Fruit fly (Drosophila melanogaster): ENCODE results near the gene Shaw.

Shaw gene

dm6 chr2L:3705438-3705921 lies 12.5 kb upstream of the Shaw start, which contains the start of gene CG31778:
Gene CG31778, minus strand, starts transcription at chr2L:3705488.
- TF ChIP-seq OdsH (GFP tag; optimal IDR thresholded peaks at IDR 0.05) (peak; percentile 90), HLH106 (tag; optimal IDR thresholded peaks at IDR 0.05) (peak; percentile 87), CG9705 (GFP tag; optimal IDR thresholded peaks at IDR 0.05) (peak; percentile 16), jim (GFP tag; optimal IDR thresholded peaks at IDR 0.05) (no peak), Abd-B (GFP tag; optimal IDR thresholded peaks at IDR 0.05) (no peak), Rel (GFP tag; optimal IDR thresholded peaks at IDR 0.05) (no peak), Rel (tag; optimal IDR thresholded peaks at IDR 0.05) (peak; percentile 31), Vsx2 (GFP tag; optimal IDR thresholded peaks at IDR 0.05; ENCODE audit: partially characterized antibody) (no peak), sage (GFP tag; optimal IDR thresholded peaks at IDR 0.05) (peak; percentile 52), rgr (GFP tag; optimal IDR thresholded peaks at IDR 0.05) (peak; percentile 90), Dif (GFP tag; optimal IDR thresholded peaks at IDR 0.05; ENCODE audit: partially characterized antibody) (no peak), Sp1 (GFP tag; optimal IDR thresholded peaks at IDR 0.05) (peak; percentile 85), brk (GFP tag; optimal IDR thresholded peaks at IDR 0.05) (peak; percentile 81), fru (GFP tag; optimal IDR thresholded peaks at IDR 0.05) (peak; percentile 89), ey (GFP tag; optimal IDR thresholded peaks at IDR 0.05) (peak; percentile 91), pan (optimal IDR thresholded peaks at IDR 0.05) (no peak), Hr78 (GFP tag; optimal IDR thresholded peaks at IDR 0.05) (no peak), h (GFP tag; optimal IDR thresholded peaks at IDR 0.05) (peak; percentile 92), foxo (GFP tag; optimal IDR thresholded peaks at IDR 0.05) (peak; percentile 72 to 81), dl (GFP tag; optimal IDR thresholded peaks at IDR 0.05; ENCODE audit: insufficient read depth in 1 of 2, partially characterized antibody in 2 of 2) (no peak), Hr83 (GFP tag; optimal IDR thresholded peaks at IDR 0.05; ENCODE audit: poor library complexity, severe bottlenecking) (no peak), woc (GFP tag; optimal IDR thresholded peaks at IDR 0.05) (peak; percentile 61), Myc (optimal IDR thresholded peaks at IDR 0.05) (no peak), Hnf4 (GFP tag; optimal IDR thresholded peaks at IDR 0.05) (peak; percentile 84), Dfd (GFP tag; optimal IDR thresholded peaks at IDR 0.05) (no peak), Mio (GFP tag; optimal IDR thresholded peaks at IDR 0.05) (peak; percentile 29), br (GFP tag; optimal IDR thresholded peaks at IDR 0.05) (peak; percentile 92), dmrt93B (GFP tag; optimal IDR thresholded peaks at IDR 0.05) (peak; percentile 62), dsf (GFP tag; optimal IDR thresholded peaks at IDR 0.05; ENCODE audit: borderline replicate concordance) (peak; percentile 4), Jra (GFP tag; optimal IDR thresholded peaks at IDR 0.05) (peak; percentile 90), N (GFP tag; optimal IDR thresholded peaks at IDR 0.05) (no peak), CrebA (GFP tag; optimal IDR thresholded peaks at IDR 0.05; ENCODE audit: borderline replicate concordance) (no peak), psq (GFP tag; optimal IDR thresholded peaks at IDR 0.05) (peak; percentile 81), GATAd (GFP tag; optimal IDR thresholded peaks at IDR 0.05) (peak; percentile 42), usp (GFP tag; optimal IDR thresholded peaks at IDR 0.05) (no peak), sv (GFP tag; optimal IDR thresholded peaks at IDR 0.05) (no peak), CG32264 (GFP tag; optimal IDR thresholded peaks at IDR 0.05) (peak; percentile 66), lola (GFP tag; optimal IDR thresholded peaks at IDR 0.05) (no peak), tai (GFP tag; optimal IDR thresholded peaks at IDR 0.05) (peak; percentile 44)

dm6 chr2L:3706963-3707362 lies 11.0 kb upstream of the Shaw start, which contains the start of gene CG31777:
Gene CG31777, minus strand, starts transcription at chr2L:3707063.
- TF ChIP-seq dmrt93B (GFP tag; optimal IDR thresholded peaks at IDR 0.05) (no peak), dl (GFP tag; optimal IDR thresholded peaks at IDR 0.05; ENCODE audit: insufficient read depth in 1 of 2, partially characterized antibody in 2 of 2) (no peak), woc (GFP tag; optimal IDR thresholded peaks at IDR 0.05) (no peak), foxo (GFP tag; optimal IDR thresholded peaks at IDR 0.05) (no peak), CG9705 (GFP tag; optimal IDR thresholded peaks at IDR 0.05) (no peak), rgr (GFP tag; optimal IDR thresholded peaks at IDR 0.05) (no peak), brk (GFP tag; optimal IDR thresholded peaks at IDR 0.05) (no peak), ey (GFP tag; optimal IDR thresholded peaks at IDR 0.05) (no peak), Myc (optimal IDR thresholded peaks at IDR 0.05) (no peak), sage (GFP tag; optimal IDR thresholded peaks at IDR 0.05) (no peak), Hr83 (GFP tag; optimal IDR thresholded peaks at IDR 0.05; ENCODE audit: poor library complexity, severe bottlenecking) (no peak), usp (GFP tag; optimal IDR thresholded peaks at IDR 0.05) (no peak), Vsx2 (GFP tag; optimal IDR thresholded peaks at IDR 0.05; ENCODE audit: partially characterized antibody) (no peak), CrebA (GFP tag; optimal IDR thresholded peaks at IDR 0.05; ENCODE audit: borderline replicate concordance) (no peak), psq (GFP tag; optimal IDR thresholded peaks at IDR 0.05) (no peak)

Measured in whole organism, wandering third instar larva.